Worm (Caenorhabditis elegans) whole organism, L2 larva: Measurements from ENCODE around the gene cnb-1.

Experiments
- C34F6.9 ChIP-seq: fragments of 150-350 bp; optimal IDR thresholded peaks from 2 replicates; lab custom pipeline; 2014; ENCODE audit warnings: missing biosample characterization, missing genetic modification characterization
- R02D3.7 ChIP-seq: fragments of 150-350 bp; optimal IDR thresholded peaks from 2 replicates; lab custom pipeline; 2014; ENCODE audit warnings: missing biosample characterization, missing genetic modification characterization
- aly-2 ChIP-seq: fragments of 150-350 bp; optimal IDR thresholded peaks from 2 replicates; lab custom pipeline; 2014; ENCODE audit warnings: missing biosample characterization, missing genetic modification characterization
- ceh-82 ChIP-seq: fragments of 150-350 bp; optimal IDR thresholded peaks from 2 replicates; lab custom pipeline; 2014; ENCODE audit warnings: missing biosample characterization, missing genetic modification characterization
- elt-1 ChIP-seq: fragments of 150-350 bp; optimal IDR thresholded peaks from 2 replicates; lab custom pipeline; 2014; ENCODE audit warnings: missing biosample characterization, missing genetic modification characterization
- elt-3 ChIP-seq: sonication (generic microtip); optimal IDR thresholded peaks from 2 replicates; lab custom pipeline; 2017; ENCODE audit warnings: missing biosample characterization, missing genetic modification characterization
- lin-39 ChIP-seq: fragments of 150-350 bp; optimal IDR thresholded peaks from 2 replicates; lab custom pipeline; 2014; ENCODE audit warnings: missing biosample characterization, missing genetic modification reagents, missing genetic modification characterization
- nhr-12 ChIP-seq: fragments of 150-350 bp; optimal IDR thresholded peaks from 2 replicates; lab custom pipeline; 2014; ENCODE audit warnings: missing biosample characterization, missing genetic modification characterization
- nhr-77 ChIP-seq: fragments of 150-350 bp; optimal IDR thresholded peaks from 2 replicates; lab custom pipeline; 2014; ENCODE audit warnings: missing biosample characterization, missing genetic modification characterization
- sma-9 ChIP-seq, 2 experiments: fragments of 150-350 bp in 1 of 2; sonication (generic microtip) in 1 of 2; optimal IDR thresholded peaks; 2 replicates each; lab custom pipeline; 2014 to 2016; ENCODE audit warnings: missing genetic modification characterization in 2 of 2, mild to moderate bottlenecking in 1 of 2, missing biosample characterization in 1 of 2, missing compliant biosample characterization in 1 of 2, missing genetic modification reagents in 1 of 2, moderate library complexity in 1 of 2
- ztf-11 ChIP-seq: sonication (generic microtip); optimal IDR thresholded peaks from 2 replicates; lab custom pipeline; 2017; ENCODE audit warnings: missing biosample characterization, missing genetic modification characterization

DNA sequence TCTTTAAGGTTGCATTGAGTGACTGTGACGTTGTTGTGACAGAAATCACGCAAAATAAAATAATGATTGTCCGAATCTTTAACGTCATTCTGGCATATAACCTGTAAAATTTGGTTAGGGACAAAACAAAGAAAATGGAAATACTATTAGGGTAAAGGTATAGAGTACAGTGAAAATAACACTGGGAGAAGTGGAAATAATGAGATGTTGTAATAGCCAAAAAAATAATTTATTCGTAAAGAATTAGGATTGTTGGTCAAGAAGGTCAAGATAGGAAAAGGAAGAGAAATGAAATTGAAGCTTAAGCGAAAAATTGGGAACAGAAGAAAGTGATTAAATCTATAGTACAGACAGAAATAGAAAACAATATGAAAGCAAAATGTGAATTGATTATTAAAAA lies 39.5 kb downstream of the cnb-1 start, which contains the start of gene deg-3:
- TF ChIP-seq aly-2 (tag; lab: Kevin White, UChicago) (no peak), C34F6.9 (tag; lab: Kevin White, UChicago) (no peak), nhr-12 (tag; lab: Kevin White, UChicago) (no peak), sma-9 (GFP tag; optimal IDR thresholded peaks at IDR 0.05; lab: Kevin White, UChicago) (no peak), sma-9 (tag; optimal IDR thresholded peaks at IDR 0.05; lab: Kevin White, UChicago) (no peak), R02D3.7 (tag; lab: Kevin White, UChicago) (no peak), nhr-77 (tag; lab: Kevin White, UChicago) (no peak), elt-3 (tag; lab: Kevin White, UChicago) (no peak), lin-39 (no peak), elt-1 (tag; lab: Kevin White, UChicago) (no peak), ztf-11 (tag; lab: Kevin White, UChicago) (no peak), ceh-82 (tag; lab: Kevin White, UChicago) (no peak)
